Fruit fly (Drosophila melanogaster) whole organism, embryonic: ENCODE measurements around the gene CG13403.
A peak's percentile ranks its signal among the peaks of the same experiment; 100 is the strongest.

Source experiments
- Atf-2 ChIP-seq: fragments of 200-800 bp; sonication (Bioruptor generic); optimal IDR thresholded peaks from 2 replicates; lab custom pipeline; 2016; ENCODE audit warnings: missing biosample characterization, missing genetic modification characterization
- B-H1 ChIP-seq: fragments of 200-800 bp; sonication (Bioruptor generic); IDR thresholded peaks from 3 replicates; pipeline ENCODE4 v1.3.6; 2022; ENCODE audit warnings: missing biosample characterization, missing genetic modification characterization
- B-H2 ChIP-seq: fragments of 200-800 bp; sonication (Bioruptor generic); optimal IDR thresholded peaks from 2 replicates; lab custom pipeline; 2018; ENCODE audit warnings: missing biosample characterization, mild to moderate bottlenecking, missing genetic modification characterization
- BtbVII ChIP-seq: fragments of 200-800 bp; sonication (Bioruptor generic); optimal IDR thresholded peaks from 3 replicates; lab custom pipeline; 2017; ENCODE audit warnings: missing biosample characterization, mild to moderate bottlenecking, missing genetic modification characterization
- CG10462 ChIP-seq: fragments of 200-800 bp; sonication (Bioruptor generic); optimal IDR thresholded peaks from 2 replicates; lab custom pipeline; 2016; ENCODE audit warnings: missing biosample characterization, missing genetic modification characterization
- CG11085 ChIP-seq: fragments of 200-800 bp; sonication (Bioruptor generic); IDR thresholded peaks from 2 replicates; pipeline ENCODE4 v1.3.6; 2022; ENCODE audit warnings: missing biosample characterization, missing genetic modification characterization
- CG11504 ChIP-seq: fragments of 200-800 bp; sonication (Bioruptor generic); optimal IDR thresholded peaks from 3 replicates; lab custom pipeline; 2019; ENCODE audit warnings: missing biosample characterization, mild to moderate bottlenecking, missing genetic modification characterization, moderate library complexity
- CG12104 ChIP-seq: fragments of 200-800 bp; sonication (Bioruptor generic); optimal IDR thresholded peaks from 3 replicates; lab custom pipeline; 2016; ENCODE audit warnings: missing biosample characterization, missing genetic modification characterization
- CG17568 ChIP-seq: fragments of 200-800 bp; sonication (Bioruptor generic); optimal IDR thresholded peaks from 2 replicates; lab custom pipeline; 2018; ENCODE audit warnings: missing biosample characterization, mild to moderate bottlenecking, missing genetic modification characterization, moderate library complexity
- CG2120 ChIP-seq: fragments of 200-800 bp; sonication (Bioruptor generic); optimal IDR thresholded peaks from 3 replicates; lab custom pipeline; 2016; ENCODE audit warnings: missing biosample characterization, missing genetic modification characterization
- CG2199 ChIP-seq: fragments of 200-800 bp; sonication (Bioruptor generic); IDR thresholded peaks from 3 replicates; pipeline ENCODE4 v1.3.6; 2022; ENCODE audit warnings: missing biosample characterization, missing genetic modification characterization
- CG2889 ChIP-seq: fragments of 200-800 bp; sonication (Bioruptor generic); IDR thresholded peaks from 3 replicates; pipeline ENCODE4 v1.3.6; 2022; ENCODE audit warnings: missing biosample characterization, missing genetic modification characterization
- CG30403 ChIP-seq: fragments of 200-800 bp; sonication (Bioruptor generic); optimal IDR thresholded peaks from 3 replicates; lab custom pipeline; 2016; ENCODE audit warnings: missing biosample characterization, missing genetic modification characterization
- CG31388 ChIP-seq: fragments of 200-800 bp; sonication (Bioruptor generic); optimal IDR thresholded peaks from 2 replicates; lab custom pipeline; 2016; ENCODE audit warnings: missing biosample characterization, missing genetic modification characterization
- CG32532 ChIP-seq: fragments of 200-800 bp; sonication (Bioruptor generic); IDR thresholded peaks from 2 replicates; pipeline ENCODE4 v1.3.6; 2022; ENCODE audit warnings: missing biosample characterization, missing genetic modification characterization
- CG3838 ChIP-seq: fragments of 200-800 bp; sonication (Bioruptor generic); optimal IDR thresholded peaks from 3 replicates; lab custom pipeline; 2016; ENCODE audit warnings: missing biosample characterization, missing genetic modification characterization
- CG43689 ChIP-seq: fragments of 200-800 bp; sonication (Bioruptor generic); IDR thresholded peaks from 2 replicates; pipeline ENCODE4 v1.3.6; 2022; ENCODE audit warnings: missing biosample characterization, missing genetic modification characterization
- CG5245 ChIP-seq: fragments of 200-800 bp; sonication (Bioruptor generic); optimal IDR thresholded peaks from 3 replicates; lab custom pipeline; 2016; ENCODE audit warnings: missing biosample characterization, missing genetic modification characterization
- CG6654 ChIP-seq: fragments of 200-800 bp; sonication (Bioruptor generic); optimal IDR thresholded peaks from 2 replicates; lab custom pipeline; 2017; ENCODE audit warnings: missing biosample characterization, mild to moderate bottlenecking, missing genetic modification characterization
- CG6791 ChIP-seq: fragments of 200-800 bp; sonication (Bioruptor generic); IDR thresholded peaks from 3 replicates; pipeline ENCODE4 v1.3.6; 2022; ENCODE audit warnings: missing biosample characterization, missing genetic modification characterization; ENCODE audit not compliant: partially characterized antibody
- CG6813 ChIP-seq: fragments of 200-800 bp; sonication (Bioruptor generic); optimal IDR thresholded peaks from 2 replicates; lab custom pipeline; 2017; ENCODE audit warnings: missing biosample characterization, missing genetic modification characterization, mild to moderate bottlenecking, moderate library complexity, missing genetic modification reagents
- E2f1 ChIP-seq: fragments of 200-800 bp; sonication (Bioruptor generic); IDR thresholded peaks from 2 replicates; pipeline ENCODE4 v1.3.6; 2022; ENCODE audit warnings: missing biosample characterization, missing genetic modification characterization
- Fer3 ChIP-seq: fragments of 200-800 bp; sonication (Bioruptor generic); optimal IDR thresholded peaks from 2 replicates; lab custom pipeline; 2018; ENCODE audit warnings: missing biosample characterization, mild to moderate bottlenecking, missing genetic modification characterization, moderate library complexity
- Hr39 ChIP-seq: fragments of >200 bp; optimal IDR thresholded peaks from 2 replicates; lab custom pipeline; 2017
- Max ChIP-seq: fragments of 200-800 bp; sonication (Bioruptor generic); optimal IDR thresholded peaks from 2 replicates; lab custom pipeline; 2016; ENCODE audit warnings: missing biosample characterization, mild to moderate bottlenecking, missing genetic modification characterization
- Optix ChIP-seq: fragments of 200-800 bp; sonication (Bioruptor generic); IDR thresholded peaks from 3 replicates; pipeline ENCODE4 v1.3.6; 2022; ENCODE audit warnings: missing biosample characterization, missing genetic modification characterization
- Stat92E ChIP-seq, 3 experiments: fragments of >200 bp in 2 of 3; fragments of 200-800 bp in 1 of 3; sonication (Bioruptor generic) in 1 of 3; optimal IDR thresholded peaks; 2 replicates each; lab custom pipeline; 2017 to 2019; ENCODE audit warnings: missing biosample characterization in 3 of 3, missing genetic modification characterization in 3 of 3, mild to moderate bottlenecking in 1 of 3, moderate library complexity in 1 of 3
- Taf1 ChIP-seq: fragments of 200-800 bp; sonication (Bioruptor generic); IDR thresholded peaks from 2 replicates; pipeline ENCODE4 v1.3.6; 2022; ENCODE audit warnings: missing biosample characterization, missing genetic modification characterization
- Usf ChIP-seq: fragments of 200-800 bp; sonication (Bioruptor generic); optimal IDR thresholded peaks from 2 replicates; lab custom pipeline; 2017; ENCODE audit warnings: missing genotype, missing biosample characterization, missing genetic modification characterization
- Xrp1 ChIP-seq: fragments of 200-800 bp; sonication (Bioruptor generic); IDR thresholded peaks from 2 replicates; pipeline ENCODE4 v1.3.6; 2022; ENCODE audit warnings: missing biosample characterization, missing genetic modification characterization
- abd-A ChIP-seq: fragments of 200-800 bp; sonication (Bioruptor generic); optimal IDR thresholded peaks from 3 replicates; lab custom pipeline; 2019; ENCODE audit warnings: missing biosample characterization, mild to moderate bottlenecking, missing genetic modification characterization, moderate library complexity
- btn ChIP-seq: fragments of 200-800 bp; sonication (Bioruptor generic); optimal IDR thresholded peaks from 2 replicates; lab custom pipeline; 2016; ENCODE audit warnings: missing biosample characterization, missing genetic modification characterization
- cg ChIP-seq: fragments of 200-800 bp; sonication (Bioruptor generic); optimal IDR thresholded peaks from 3 replicates; lab custom pipeline; 2019; ENCODE audit warnings: missing biosample characterization, mild to moderate bottlenecking, missing genetic modification characterization, moderate library complexity
- croc ChIP-seq: fragments of 200-800 bp; sonication (Bioruptor generic); conservative IDR thresholded peaks from 3 replicates; pipeline ENCODE4 v1.3.6; 2022; ENCODE audit warnings: missing biosample characterization, missing genetic modification characterization
- dpn ChIP-seq, 2 experiments: fragments of 200-800 bp; sonication (Bioruptor generic); optimal IDR thresholded peaks; 3 replicates each; lab custom pipeline; 2016; ENCODE audit warnings: missing biosample characterization in 2 of 2, missing genetic modification characterization in 2 of 2
- gem ChIP-seq: fragments of 200-800 bp; sonication (Bioruptor generic); optimal IDR thresholded peaks from 2 replicates; lab custom pipeline; 2019; ENCODE audit warnings: missing biosample characterization, mild to moderate bottlenecking, missing genetic modification characterization, moderate library complexity
- gro ChIP-seq: fragments of 200-800 bp; sonication (Bioruptor generic); optimal IDR thresholded peaks from 2 replicates; lab custom pipeline; 2016; ENCODE audit warnings: missing biosample characterization, missing genetic modification characterization
- hbn ChIP-seq: fragments of 200-800 bp; sonication (Bioruptor generic); IDR thresholded peaks from 2 replicates; pipeline ENCODE4 v1.3.6; 2022; ENCODE audit warnings: missing biosample characterization, missing genetic modification characterization; ENCODE audit not compliant: partially characterized antibody
- ind ChIP-seq: fragments of 200-800 bp; sonication (Bioruptor generic); optimal IDR thresholded peaks from 3 replicates; lab custom pipeline; 2016; ENCODE audit warnings: missing biosample characterization, missing genetic modification characterization
- kay ChIP-seq: fragments of 200-800 bp; sonication (Bioruptor generic); optimal IDR thresholded peaks from 2 replicates; lab custom pipeline; 2016; ENCODE audit warnings: missing biosample characterization, missing genetic modification characterization
- luna ChIP-seq: fragments of 200-800 bp; sonication (Bioruptor generic); optimal IDR thresholded peaks from 2 replicates; lab custom pipeline; 2016; ENCODE audit warnings: missing biosample characterization, missing genetic modification characterization
- org-1 ChIP-seq: fragments of 200-800 bp; sonication (Bioruptor generic); optimal IDR thresholded peaks from 2 replicates; lab custom pipeline; 2017; ENCODE audit warnings: missing biosample characterization, missing genetic modification characterization
- p53 ChIP-seq: fragments of 200-800 bp; sonication (Bioruptor generic); optimal IDR thresholded peaks from 2 replicates; lab custom pipeline; 2016; ENCODE audit warnings: missing biosample characterization, missing genetic modification characterization
- schlank ChIP-seq: fragments of 200-800 bp; sonication (Bioruptor generic); optimal IDR thresholded peaks from 2 replicates; lab custom pipeline; 2018; ENCODE audit warnings: missing biosample characterization, mild to moderate bottlenecking, missing genetic modification characterization
- sim ChIP-seq: fragments of 200-800 bp; sonication (Bioruptor generic); IDR thresholded peaks from 2 replicates; pipeline ENCODE4 v1.3.6; 2022; ENCODE audit warnings: missing biosample characterization, missing genetic modification characterization
- slou ChIP-seq: fragments of 200-800 bp; sonication (Bioruptor generic); optimal IDR thresholded peaks from 3 replicates; lab custom pipeline; 2016; ENCODE audit warnings: missing biosample characterization, missing genetic modification characterization
- sob ChIP-seq: fragments of 200-800 bp; sonication (Bioruptor generic); IDR thresholded peaks from 2 replicates; pipeline ENCODE4 v1.3.6; 2022; ENCODE audit warnings: missing biosample characterization, missing genetic modification characterization
- stwl ChIP-seq: fragments of 200-800 bp; sonication (Bioruptor generic); optimal IDR thresholded peaks from 3 replicates; lab custom pipeline; 2018; ENCODE audit warnings: missing biosample characterization, mild to moderate bottlenecking, missing genetic modification characterization, moderate library complexity
- trh ChIP-seq: fragments of 200-800 bp; sonication (Bioruptor generic); optimal IDR thresholded peaks from 2 replicates; lab custom pipeline; 2016; ENCODE audit warnings: missing biosample characterization, missing genetic modification characterization
- yki ChIP-seq: fragments of >200 bp; optimal IDR thresholded peaks from 3 replicates; lab custom pipeline; 2018
- zf30C ChIP-seq: fragments of 200-800 bp; sonication (Bioruptor generic); optimal IDR thresholded peaks from 3 replicates; lab custom pipeline; 2018; ENCODE audit warnings: missing biosample characterization, mild to moderate bottlenecking, missing genetic modification characterization

The CG13403 gene

dm6 chrX:14208426-14209208, 16.8 kb upstream of the CG13403 start (continued):
- TF ChIP-seq cg (peak; percentile 63), CG6791 (GFP tag; lab: Robert Waterston, UW) (no peak), Max (GFP tag; lab: Kevin White, UChicago) (peak; percentile 5), gem (tag; lab: Kevin White, UChicago) (peak; percentile 80), stwl (peak; percentile 20), CG17568 (GFP tag; lab: Kevin White, UChicago) (no peak), Taf1 (no peak), BtbVII (GFP tag; lab: Kevin White, UChicago) (peak; percentile 34), abd-A (tag; lab: Kevin White, UChicago) (no peak), slou (GFP tag; lab: Kevin White, UChicago) (no peak), trh (GFP tag; lab: Kevin White, UChicago) (peak; percentile 13), sim (GFP tag; lab: Robert Waterston, UW) (peak; percentile 49; the same call in 1 of the 2 replicates), CG6813 (peak; percentile 77), Xrp1 (GFP tag; lab: Robert Waterston, UW) (peak; percentile 83), CG5245 (GFP tag; lab: Kevin White, UChicago) (peak; percentile 28), E2f1 (GFP tag; lab: Robert Waterston, UW) (peak; percentile 29; the same call in 1 of the 2 replicates), CG32532 (GFP tag; lab: Robert Waterston, UW) (no peak), btn (GFP tag; lab: Kevin White, UChicago) (no peak), CG6654 (GFP tag; lab: Kevin White, UChicago) (no peak), B-H2 (no peak), CG43689 (GFP tag; lab: Robert Waterston, UW) (no peak), Fer3 (tag; lab: Kevin White, UChicago) (peak; percentile 35), ind (GFP tag; lab: Kevin White, UChicago) (peak; percentile 46), CG30403 (GFP tag; lab: Kevin White, UChicago) (peak; percentile 63), croc (GFP tag; lab: Robert Waterston, UW) (no peak), CG11085 (no peak), CG2199 (GFP tag; lab: Robert Waterston, UW) (no peak), p53 (GFP tag; lab: Kevin White, UChicago) (no peak), B-H1 (GFP tag; lab: Robert Waterston, UW) (peak; percentile 34; the same call in 1 of the 3 replicates), yki (lab: Kevin White, UChicago) (no peak), Atf-2 (GFP tag; lab: Kevin White, UChicago) (peak; percentile 22), org-1 (peak; percentile 27), dpn (GFP tag; optimal IDR thresholded peaks at IDR 0.05; lab: Kevin White, UChicago) (peak; percentile 30 to 54), CG31388 (GFP tag; lab: Kevin White, UChicago) (no peak), CG2889 (GFP tag; lab: Robert Waterston, UW) (no peak), CG12104 (GFP tag; lab: Kevin White, UChicago) (peak; percentile 59), hbn (GFP tag; lab: Robert Waterston, UW) (no peak), luna (no peak), Hr39 (lab: Kevin White, UChicago) (no peak), schlank (tag; lab: Kevin White, UChicago) (no peak), CG10462 (GFP tag; lab: Kevin White, UChicago) (no peak), CG11504 (peak; percentile 83), Optix (peak; percentile 51; the same call in 1 of the 3 replicates), zf30C (GFP tag; lab: Kevin White, UChicago) (no peak), sob (GFP tag; lab: Robert Waterston, UW) (peak; percentile 51; the same call in 1 of the 2 replicates), Stat92E (GFP tag; optimal IDR thresholded peaks at IDR 0.05; lab: Kevin White, UChicago) (no peak), CG2120 (peak; percentile 29), kay (no peak), gro (GFP tag; lab: Kevin White, UChicago) (no peak), CG3838 (GFP tag; lab: Kevin White, UChicago) (no peak), Usf (GFP tag; lab: Kevin White, UChicago) (no peak)
